Worm (Caenorhabditis elegans) whole organism, young adult: ENCODE results near the gene C30B5.2.

Source experiments
- Y53G8AR.9 ChIP-seq: fragments of 200-800 bp; sonication (Bioruptor generic); conservative IDR thresholded peaks from 2 replicates; pipeline ENCODE4 v1.3.6; 2022; ENCODE audit warnings: missing genetic modification reagents, missing genetic modification characterization, missing compliant biosample characterization
- ama-1 ChIP-seq, 3 experiments: fragments of 150-350 bp in 1 of 3; sonication (generic microtip) in 2 of 3; optimal IDR thresholded peaks; 2 replicates each; lab custom pipeline; 2014 to 2018; ENCODE audit warnings: missing biosample characterization in 2 of 3, missing genetic modification characterization in 2 of 3, missing genetic modification reagents in 2 of 3
- egrh-3 ChIP-seq: fragments of 200-800 bp; sonication (Bioruptor generic); IDR thresholded peaks from 2 replicates; pipeline ENCODE4 v1.3.6; 2022; ENCODE audit warnings: missing genetic modification reagents, missing genetic modification characterization, missing compliant biosample characterization
- hrde-1 ChIP-seq: sonication (generic microtip); optimal IDR thresholded peaks from 2 replicates; lab custom pipeline; 2016; ENCODE audit warnings: missing genetic modification characterization, mild to moderate bottlenecking, missing compliant biosample characterization, moderate library complexity, missing genotype, missing genetic modification reagents, borderline replicate concordance
- let-607 ChIP-seq, 2 experiments: fragments of 200-800 bp in 1 of 2; sonication (Bioruptor generic) in 1 of 2; sonication (generic microtip) in 1 of 2; optimal IDR thresholded peaks; 2 replicates each; lab custom pipeline; 2016 to 2018; ENCODE audit warnings: mild to moderate bottlenecking in 2 of 2, missing compliant biosample characterization in 2 of 2, missing genetic modification characterization in 2 of 2, moderate library complexity in 2 of 2, missing genotype in 1 of 2
- nfya-1 ChIP-seq: sonication (generic microtip); optimal IDR thresholded peaks from 2 replicates; lab custom pipeline; 2017; ENCODE audit warnings: antibody characterized with exemption, missing compliant biosample characterization, missing genetic modification characterization, borderline replicate concordance; ENCODE audit not compliant: insufficient read depth
- nfyb-1 ChIP-seq: fragments of 200-800 bp; sonication (Bioruptor generic); IDR thresholded peaks from 2 replicates; pipeline ENCODE4 v1.3.6; 2022; ENCODE audit warnings: missing genetic modification reagents, missing genetic modification characterization, missing compliant biosample characterization
- sea-2 ChIP-seq: fragments of 200-800 bp; sonication (Bioruptor generic); IDR thresholded peaks from 2 replicates; pipeline ENCODE4 v1.3.6; 2022; ENCODE audit warnings: missing genetic modification characterization, missing compliant biosample characterization
- unc-130 ChIP-seq: sonication (generic microtip); optimal IDR thresholded peaks from 2 replicates; lab custom pipeline; 2016; ENCODE audit warnings: missing genetic modification reagents, missing genetic modification characterization, missing compliant biosample characterization
- unc-62 ChIP-seq: fragments of 150-350 bp; optimal IDR thresholded peaks from 2 replicates; lab custom pipeline; 2014; ENCODE audit warnings: missing biosample characterization, missing genetic modification reagents, missing genetic modification characterization
- ztf-18 ChIP-seq: sonication (generic microtip); optimal IDR thresholded peaks from 2 replicates; lab custom pipeline; 2016; ENCODE audit warnings: missing genotype, mild to moderate bottlenecking, missing genetic modification characterization, missing compliant biosample characterization
- ztf-26 ChIP-seq: sonication (generic microtip); optimal IDR thresholded peaks from 2 replicates; lab custom pipeline; 2017; ENCODE audit warnings: missing genetic modification characterization, missing compliant biosample characterization

- no peak for TF ChIP-seq let-607 (tag; optimal IDR thresholded peaks at IDR 0.05; lab: Kevin White, UChicago)
- no peak for TF ChIP-seq ztf-26
- TF ChIP-seq unc-62 (GFP tag; lab: Kevin White, UChicago) = no peak
- TF ChIP-seq nfyb-1 (GFP tag; lab: Robert Waterston, UW) = no peak
- no peak for TF ChIP-seq unc-130
- TF ChIP-seq sea-2 (GFP tag; lab: Robert Waterston, UW) = no peak
- TF ChIP-seq egrh-3 (GFP tag; lab: Robert Waterston, UW) = no peak
- no peak for TF ChIP-seq ama-1 (optimal IDR thresholded peaks at IDR 0.05; lab: Kevin White, UChicago)
- TF ChIP-seq ama-1 (GFP tag; optimal IDR thresholded peaks at IDR 0.05; lab: Kevin White, UChicago) = no peak
- no peak for TF ChIP-seq hrde-1 (tag; lab: Kevin White, UChicago)
- no peak for TF ChIP-seq ztf-18 (tag; lab: Kevin White, UChicago)
- no peak for TF ChIP-seq nfya-1 (tag; lab: Kevin White, UChicago)
- TF ChIP-seq Y53G8AR.9 (GFP tag; lab: Robert Waterston, UW) = no peak
These were observed 38.9 kb upstream of the C30B5.2 start for ce11 chrII:6158111-6158510.
